Fruit fly (Drosophila melanogaster) whole organism, embryonic: Measurements from ENCODE around the gene Rnf146.
A peak's percentile ranks its signal among the peaks of the same experiment; 100 is the strongest.

Experiments
- CG10267 ChIP-seq: fragments of 200-800 bp; sonication (Bioruptor generic); optimal IDR thresholded peaks from 2 replicates; lab custom pipeline; 2018; ENCODE audit warnings: missing biosample characterization, mild to moderate bottlenecking, missing genetic modification characterization, moderate library complexity
- CG11085 ChIP-seq: fragments of 200-800 bp; sonication (Bioruptor generic); IDR thresholded peaks from 2 replicates; pipeline ENCODE4 v1.3.6; 2022; ENCODE audit warnings: missing biosample characterization, missing genetic modification characterization
- CG11093 ChIP-seq: fragments of 200-800 bp; sonication (Bioruptor generic); IDR thresholded peaks from 3 replicates; pipeline ENCODE4 v1.3.6; 2022; ENCODE audit warnings: missing biosample characterization, missing genetic modification characterization
- CG12299 ChIP-seq: fragments of 200-800 bp; sonication (Bioruptor generic); optimal IDR thresholded peaks from 2 replicates; lab custom pipeline; 2018; ENCODE audit warnings: missing biosample characterization, mild to moderate bottlenecking, missing genetic modification characterization
- CG13775 ChIP-seq: fragments of 200-800 bp; sonication (Bioruptor generic); optimal IDR thresholded peaks from 3 replicates; lab custom pipeline; 2017; ENCODE audit warnings: missing biosample characterization, mild to moderate bottlenecking, missing genetic modification characterization
- CG14050 ChIP-seq: fragments of 200-800 bp; sonication (Bioruptor generic); IDR thresholded peaks from 3 replicates; pipeline ENCODE4 v1.3.6; 2022; ENCODE audit warnings: missing biosample characterization, missing genetic modification characterization
- CG1603 ChIP-seq: fragments of 200-800 bp; sonication (Bioruptor generic); optimal IDR thresholded peaks from 2 replicates; lab custom pipeline; 2019; ENCODE audit warnings: missing biosample characterization, mild to moderate bottlenecking, missing genetic modification characterization, moderate library complexity
- CG16779 ChIP-seq: fragments of 200-800 bp; sonication (Bioruptor generic); IDR thresholded peaks from 2 replicates; pipeline ENCODE4 v1.3.6; 2022; ENCODE audit warnings: missing biosample characterization, missing genetic modification characterization
- CG1792 ChIP-seq: fragments of 200-800 bp; sonication (Bioruptor generic); optimal IDR thresholded peaks from 2 replicates; lab custom pipeline; 2016; ENCODE audit warnings: missing biosample characterization, missing genetic modification characterization
- CG2712 ChIP-seq: fragments of 200-800 bp; optimal IDR thresholded peaks from 3 replicates; lab custom pipeline; 2019; ENCODE audit warnings: missing biosample characterization, mild to moderate bottlenecking, missing genetic modification characterization, moderate library complexity
- CG31388 ChIP-seq: fragments of 200-800 bp; sonication (Bioruptor generic); optimal IDR thresholded peaks from 2 replicates; lab custom pipeline; 2016; ENCODE audit warnings: missing biosample characterization, missing genetic modification characterization
- CG32532 ChIP-seq: fragments of 200-800 bp; sonication (Bioruptor generic); IDR thresholded peaks from 2 replicates; pipeline ENCODE4 v1.3.6; 2022; ENCODE audit warnings: missing biosample characterization, missing genetic modification characterization
- CG32767 ChIP-seq: fragments of 200-800 bp; sonication (Bioruptor generic); IDR thresholded peaks from 2 replicates; pipeline ENCODE4 v1.3.6; 2022; ENCODE audit warnings: missing biosample characterization, missing genetic modification characterization
- CG4424 ChIP-seq: fragments of 200-800 bp; sonication (Bioruptor generic); optimal IDR thresholded peaks from 3 replicates; lab custom pipeline; 2016; ENCODE audit warnings: missing biosample characterization, missing genetic modification characterization
- CG4730 ChIP-seq: fragments of 200-800 bp; sonication (Bioruptor generic); IDR thresholded peaks from 2 replicates; pipeline ENCODE4 v1.3.6; 2022; ENCODE audit warnings: missing biosample characterization, missing genetic modification characterization
- CG7928 ChIP-seq: fragments of 200-800 bp; sonication (Bioruptor generic); optimal IDR thresholded peaks from 2 replicates; lab custom pipeline; 2017; ENCODE audit warnings: missing biosample characterization, mild to moderate bottlenecking, missing genetic modification characterization
- CG8089 ChIP-seq: fragments of 200-800 bp; sonication (Bioruptor generic); optimal IDR thresholded peaks from 3 replicates; lab custom pipeline; 2016; ENCODE audit warnings: missing biosample characterization, missing genetic modification characterization
- CG8281 ChIP-seq: fragments of 200-800 bp; sonication (Bioruptor generic); optimal IDR thresholded peaks from 2 replicates; lab custom pipeline; 2018; ENCODE audit warnings: missing biosample characterization, mild to moderate bottlenecking, missing genetic modification characterization, moderate library complexity
- CG9817 ChIP-seq: fragments of 200-800 bp; sonication (Bioruptor generic); optimal IDR thresholded peaks from 2 replicates; lab custom pipeline; 2018; ENCODE audit warnings: missing biosample characterization, mild to moderate bottlenecking, missing genetic modification characterization, moderate library complexity
- CG9876 ChIP-seq: fragments of 200-800 bp; sonication (Bioruptor generic); optimal IDR thresholded peaks from 2 replicates; lab custom pipeline; 2016; ENCODE audit warnings: missing biosample characterization, missing genetic modification characterization
- CG9932 ChIP-seq: fragments of 200-800 bp; sonication (Bioruptor generic); IDR thresholded peaks from 2 replicates; pipeline ENCODE4 v1.3.6; 2022; ENCODE audit warnings: missing biosample characterization, missing genetic modification characterization
- D ChIP-seq, 2 experiments: fragments of 200-800 bp in 1 of 2; fragments of >200 bp in 1 of 2; sonication (Bioruptor generic) in 1 of 2; optimal IDR thresholded peaks; 2 replicates in 1 of 2; 3 replicates in 1 of 2; lab custom pipeline; 2017; ENCODE audit warnings: mild to moderate bottlenecking in 1 of 2, missing biosample characterization in 1 of 2, missing genetic modification characterization in 1 of 2, missing genetic modification reagents in 1 of 2
- D19A ChIP-seq: fragments of 200-800 bp; optimal IDR thresholded peaks from 3 replicates; lab custom pipeline; 2019; ENCODE audit warnings: missing biosample characterization, mild to moderate bottlenecking, missing genetic modification characterization, moderate library complexity
- Ets65A ChIP-seq: fragments of 200-800 bp; sonication (Bioruptor generic); peaks from one replicate; lab custom pipeline; 2016; ENCODE audit warnings: missing biosample characterization, missing genetic modification characterization
- Fer3 ChIP-seq: fragments of 200-800 bp; sonication (Bioruptor generic); optimal IDR thresholded peaks from 2 replicates; lab custom pipeline; 2018; ENCODE audit warnings: missing biosample characterization, mild to moderate bottlenecking, missing genetic modification characterization, moderate library complexity
- HmgD ChIP-seq: fragments of 200-800 bp; sonication (Bioruptor generic); optimal IDR thresholded peaks from 3 replicates; lab custom pipeline; 2016; ENCODE audit warnings: missing biosample characterization, missing genetic modification characterization
- Hmr ChIP-seq: fragments of 200-800 bp; sonication (Bioruptor generic); optimal IDR thresholded peaks from 3 replicates; lab custom pipeline; 2017; ENCODE audit warnings: mild to moderate bottlenecking, missing biosample characterization, missing genetic modification reagents, missing genetic modification characterization
- Lpt ChIP-seq: fragments of >200 bp; optimal IDR thresholded peaks from 2 replicates; lab custom pipeline; 2018; ENCODE audit warnings: missing biosample characterization, missing genetic modification characterization
- Med ChIP-seq: fragments of 200-800 bp; sonication (Bioruptor generic); peaks from one replicate; lab custom pipeline; 2016; ENCODE audit warnings: missing biosample characterization, missing genetic modification characterization, mild to moderate bottlenecking, inconsistent platforms, moderate library complexity
- Ptx1 ChIP-seq: fragments of 200-800 bp; sonication (Bioruptor generic); IDR thresholded peaks from 2 replicates; pipeline ENCODE4 v1.3.6; 2022; ENCODE audit warnings: missing biosample characterization, missing genetic modification characterization
- Six4 ChIP-seq: fragments of 200-800 bp; sonication (Bioruptor generic); optimal IDR thresholded peaks from 2 replicates; lab custom pipeline; 2016; ENCODE audit warnings: missing biosample characterization, missing genetic modification characterization
- Stat92E ChIP-seq, 3 experiments: fragments of >200 bp in 2 of 3; fragments of 200-800 bp in 1 of 3; sonication (Bioruptor generic) in 1 of 3; optimal IDR thresholded peaks; 2 replicates each; lab custom pipeline; 2017 to 2019; ENCODE audit warnings: missing biosample characterization in 3 of 3, missing genetic modification characterization in 3 of 3, mild to moderate bottlenecking in 1 of 3, moderate library complexity in 1 of 3
- Taf1 ChIP-seq: fragments of 200-800 bp; sonication (Bioruptor generic); IDR thresholded peaks from 2 replicates; pipeline ENCODE4 v1.3.6; 2022; ENCODE audit warnings: missing biosample characterization, missing genetic modification characterization
- cad ChIP-seq: fragments of >200 bp; optimal IDR thresholded peaks from 2 replicates; lab custom pipeline; 2017; ENCODE audit warnings: missing biosample characterization, missing genetic modification characterization
- cas ChIP-seq: fragments of 200-800 bp; sonication (Bioruptor generic); IDR thresholded peaks from 2 replicates; pipeline ENCODE4 v1.3.6; 2022; ENCODE audit warnings: missing biosample characterization, missing genetic modification characterization
- cg ChIP-seq: fragments of 200-800 bp; sonication (Bioruptor generic); optimal IDR thresholded peaks from 3 replicates; lab custom pipeline; 2019; ENCODE audit warnings: missing biosample characterization, mild to moderate bottlenecking, missing genetic modification characterization, moderate library complexity
- da ChIP-seq: fragments of 200-800 bp; sonication (Bioruptor generic); optimal IDR thresholded peaks from 2 replicates; lab custom pipeline; 2016; ENCODE audit warnings: missing biosample characterization, missing genetic modification characterization
- dmrt99B ChIP-seq: fragments of 200-800 bp; sonication (Bioruptor generic); optimal IDR thresholded peaks from 2 replicates; lab custom pipeline; 2018; ENCODE audit warnings: missing biosample characterization, mild to moderate bottlenecking, missing genetic modification characterization, moderate library complexity
- gcm ChIP-seq: fragments of 200-800 bp; sonication (Bioruptor generic); optimal IDR thresholded peaks from 2 replicates; lab custom pipeline; 2019; ENCODE audit warnings: missing biosample characterization, mild to moderate bottlenecking, missing genetic modification characterization, moderate library complexity
- gcm2 ChIP-seq: fragments of 200-800 bp; sonication (Bioruptor generic); optimal IDR thresholded peaks from 2 replicates; lab custom pipeline; 2016; ENCODE audit warnings: missing biosample characterization, missing genetic modification characterization
- gem ChIP-seq: fragments of 200-800 bp; sonication (Bioruptor generic); optimal IDR thresholded peaks from 2 replicates; lab custom pipeline; 2019; ENCODE audit warnings: missing biosample characterization, mild to moderate bottlenecking, missing genetic modification characterization, moderate library complexity
- gsb-n ChIP-seq: fragments of 200-800 bp; sonication (Bioruptor generic); optimal IDR thresholded peaks from 3 replicates; lab custom pipeline; 2018; ENCODE audit warnings: missing biosample characterization, mild to moderate bottlenecking, missing genetic modification characterization
- kah ChIP-seq: fragments of 200-800 bp; sonication (Bioruptor generic); optimal IDR thresholded peaks from 2 replicates; lab custom pipeline; 2018; ENCODE audit warnings: missing biosample characterization, mild to moderate bottlenecking, missing genetic modification characterization
- knrl ChIP-seq: fragments of 200-800 bp; sonication (Bioruptor generic); IDR thresholded peaks from 3 replicates; pipeline ENCODE4 v1.3.6; 2022; ENCODE audit warnings: missing biosample characterization, missing genetic modification characterization; ENCODE audit not compliant: partially characterized antibody
- p53 ChIP-seq: fragments of 200-800 bp; sonication (Bioruptor generic); optimal IDR thresholded peaks from 2 replicates; lab custom pipeline; 2016; ENCODE audit warnings: missing biosample characterization, missing genetic modification characterization
- pho ChIP-seq: fragments of 200-800 bp; sonication (Bioruptor generic); optimal IDR thresholded peaks from 2 replicates; lab custom pipeline; 2016; ENCODE audit warnings: missing biosample characterization, missing genetic modification characterization
- run ChIP-seq: fragments of 200-800 bp; sonication (Bioruptor generic); optimal IDR thresholded peaks from 3 replicates; lab custom pipeline; 2018; ENCODE audit warnings: missing biosample characterization, mild to moderate bottlenecking, missing genetic modification characterization
- sisA ChIP-seq: fragments of 200-800 bp; sonication (Bioruptor generic); IDR thresholded peaks from 2 replicates; pipeline ENCODE4 v1.3.6; 2022; ENCODE audit warnings: missing biosample characterization, missing genetic modification characterization
- sna ChIP-seq: fragments of 200-800 bp; sonication (Bioruptor generic); IDR thresholded peaks from 2 replicates; pipeline ENCODE4 v1.3.6; 2022; ENCODE audit warnings: missing biosample characterization, missing genetic modification characterization; ENCODE audit not compliant: partially characterized antibody
- tll ChIP-seq, 2 experiments: fragments of 200-800 bp in 1 of 2; fragments of >200 bp in 1 of 2; sonication (Bioruptor generic) in 1 of 2; optimal IDR thresholded peaks; 2 replicates each; lab custom pipeline; 2017 to 2019; ENCODE audit warnings: missing biosample characterization in 2 of 2, missing genetic modification characterization in 2 of 2, mild to moderate bottlenecking in 1 of 2, moderate library complexity in 1 of 2

Gene Rnf146

dm6 chr3L:19663605-19664230, 21.1 kb upstream of the Rnf146 start, which contains the start of gene tey (continued):
- TF ChIP-seq D (optimal IDR thresholded peaks at IDR 0.05; lab: Kevin White, UChicago) (peak; percentile 61), D (GFP tag; optimal IDR thresholded peaks at IDR 0.05; lab: Kevin White, UChicago) (no peak), gem (tag; lab: Kevin White, UChicago) (no peak), CG8089 (GFP tag; lab: Kevin White, UChicago) (no peak), CG8281 (tag; lab: Kevin White, UChicago) (no peak), CG12299 (no peak), HmgD (GFP tag; lab: Kevin White, UChicago) (peak; percentile 15), CG32767 (GFP tag; lab: Robert Waterston, UW) (0 out of 2 replicates have a peak, but pooled peaks have one; percentile 14), da (GFP tag; lab: Kevin White, UChicago) (no peak), CG9876 (GFP tag; lab: Kevin White, UChicago) (no peak), knrl (GFP tag; lab: Robert Waterston, UW) (no peak), cas (GFP tag; lab: Robert Waterston, UW) (no peak), Med (peak; percentile 8), tll (GFP tag; optimal IDR thresholded peaks at IDR 0.05; lab: Kevin White, UChicago) (peak in 1 of 2 experiments; percentile 2), cad (GFP tag; lab: Kevin White, UChicago) (no peak), CG1603 (no peak), Fer3 (tag; lab: Kevin White, UChicago) (no peak), CG31388 (GFP tag; lab: Kevin White, UChicago) (no peak), CG4730 (no peak), CG14050 (GFP tag; lab: Robert Waterston, UW) (no peak), pho (GFP tag; lab: Kevin White, UChicago) (no peak), kah (GFP tag; lab: Kevin White, UChicago) (no peak), Taf1 (GFP tag; lab: Robert Waterston, UW) (no peak), CG9932 (GFP tag; lab: Robert Waterston, UW) (no peak), CG11093 (GFP tag; lab: Robert Waterston, UW) (no peak), sna (GFP tag; lab: Robert Waterston, UW) (no peak), gsb-n (tag; lab: Kevin White, UChicago) (no peak), dmrt99B (no peak), cg (GFP tag; lab: Kevin White, UChicago) (peak; percentile 19), CG4424 (no peak), Ptx1 (GFP tag; lab: Robert Waterston, UW) (no peak), CG32532 (GFP tag; lab: Robert Waterston, UW) (no peak), CG1792 (no peak), p53 (GFP tag; lab: Kevin White, UChicago) (no peak), CG10267 (no peak), Six4 (GFP tag; lab: Kevin White, UChicago) (no peak), D19A (tag; lab: Kevin White, UChicago) (no peak), run (tag; lab: Kevin White, UChicago) (no peak), gcm (GFP tag; lab: Kevin White, UChicago) (peak; percentile 43), sisA (GFP tag; lab: Robert Waterston, UW) (no peak), Ets65A (no peak), Hmr (GFP tag; lab: Kevin White, UChicago) (no peak), CG11085 (no peak), CG9817 (tag; lab: Kevin White, UChicago) (no peak), CG2712 (no peak), CG13775 (no peak), Stat92E (GFP tag; optimal IDR thresholded peaks at IDR 0.05; lab: Kevin White, UChicago) (no peak), CG16779 (GFP tag; lab: Robert Waterston, UW) (no peak), CG7928 (GFP tag; lab: Kevin White, UChicago) (no peak), gcm2 (GFP tag; lab: Kevin White, UChicago) (no peak), Lpt (GFP tag; lab: Kevin White, UChicago) (no peak)
